Worm (Caenorhabditis elegans): ENCODE data around the gene irld-52.

- TF ChIP-seq fkh-4 (tag; optimal IDR thresholded peaks at IDR 0.05; ENCODE audit: borderline replicate concordance) (no peak), isw-1 (GFP tag; IDR thresholded peaks at IDR 0.05) (no peak), nhr-77 (tag; optimal IDR thresholded peaks at IDR 0.05) (no peak), snpc-4 (tag; optimal IDR thresholded peaks at IDR 0.05) (no peak), pqm-1 (tag; optimal IDR thresholded peaks at IDR 0.05) (no peak), nhr-12 (tag; optimal IDR thresholded peaks at IDR 0.05) (no peak), ztf-11 (tag; optimal IDR thresholded peaks at IDR 0.05) (no peak), egl-13 (tag; optimal IDR thresholded peaks at IDR 0.05) (no peak), zag-1 (tag; optimal IDR thresholded peaks at IDR 0.05) (no peak)
Observed at ce11 chrV:15810446-15810845, 31.0 kb downstream of the irld-52 start, which contains the start of gene F54B8.1.

Data from whole organism, L1 larva.